Worm (Caenorhabditis elegans): ENCODE data around the gene Y105C5B.17.

Y105C5B.17 gene

DNA sequence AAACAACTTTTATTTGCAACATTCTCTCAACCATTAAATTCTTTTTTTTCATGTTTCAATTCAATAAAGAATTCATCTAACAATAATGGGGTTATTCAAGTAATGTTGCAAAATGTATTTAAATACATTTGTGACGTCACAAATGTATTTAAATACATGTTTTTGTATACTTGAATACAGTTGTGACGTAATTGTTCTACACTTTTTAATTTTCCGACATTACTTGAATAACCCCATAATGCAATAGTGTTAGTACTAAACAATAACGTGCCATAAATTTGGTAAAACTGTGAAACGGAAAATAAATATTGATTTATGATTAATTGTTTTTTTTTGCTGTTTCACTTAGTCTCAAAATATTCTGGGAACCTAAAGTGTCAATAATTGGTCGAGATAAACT, 16.7 kb downstream of the Y105C5B.17 start:
- TF ChIP-seq aha-1 (tag), result peak; percentile 86

DNA sequence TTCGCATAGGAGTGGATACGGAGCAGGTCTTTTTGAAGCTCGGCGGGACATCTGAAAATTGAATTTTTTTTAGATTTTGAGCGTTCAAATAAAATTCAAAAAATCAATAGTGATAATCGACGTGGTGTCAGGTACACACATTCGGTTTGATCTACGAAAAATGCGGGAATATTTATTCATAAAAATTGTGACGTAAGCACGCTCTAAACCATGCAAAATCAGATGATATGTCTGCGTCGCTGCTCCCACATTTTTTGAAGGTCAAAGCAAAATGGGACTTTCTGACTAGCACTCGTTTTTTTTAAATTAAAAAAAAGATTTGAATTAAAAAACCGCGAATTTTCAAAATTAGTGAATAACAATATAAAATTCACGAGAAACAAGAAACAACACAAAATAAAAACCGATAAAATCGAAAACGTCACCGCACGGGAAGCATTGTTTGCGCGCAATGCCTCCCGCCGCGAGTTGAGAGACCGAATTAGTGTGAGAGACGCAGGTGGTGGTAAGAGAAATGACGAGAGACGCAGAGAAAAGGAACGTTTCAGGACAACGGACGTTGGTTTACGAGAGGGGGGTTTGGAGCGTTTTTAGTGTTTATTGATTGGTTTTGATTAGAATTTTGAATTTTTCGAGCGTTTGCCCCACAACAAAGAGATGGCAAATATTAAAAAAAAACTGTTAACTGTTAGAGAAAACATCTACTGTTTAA, 21.2 kb downstream of the Y105C5B.17 start, which contains the start of gene Y105C5B.19:
Y105C5B.19 (minus strand) TSS at position 51 of the 712 bp plus-strand sequence.
- TF ChIP-seq rbr-2 (tag; optimal IDR thresholded peaks at IDR 0.05), result peak; percentile 52
- no peak for TF ChIP-seq saeg-2 (GFP tag; IDR thresholded peaks at IDR 0.05)
- TF ChIP-seq R02D3.7 (tag; optimal IDR thresholded peaks at IDR 0.05), result no peak
- no peak for TF ChIP-seq ceh-28 (tag; optimal IDR thresholded peaks at IDR 0.05)
- no peak for TF ChIP-seq F49E8.2 (tag; optimal IDR thresholded peaks at IDR 0.05; ENCODE audit: borderline replicate concordance)
- TF ChIP-seq daf-16 (GFP tag; optimal IDR thresholded peaks at IDR 0.05), result no peak
- peak; percentile 84 for TF ChIP-seq daf-16 (tag; optimal IDR thresholded peaks at IDR 0.05)
- no peak for TF ChIP-seq daf-12 (tag; optimal IDR thresholded peaks at IDR 0.05)
- no peak for TF ChIP-seq nhr-25 (tag; optimal IDR thresholded peaks at IDR 0.05; ENCODE audit: borderline replicate concordance, insufficient read depth)
- TF ChIP-seq aha-1 (tag), result peak; percentile 62
- no peak for TF ChIP-seq zfp-3 (GFP tag; conservative IDR thresholded peaks at IDR 0.05)
- TF ChIP-seq dmd-8 (GFP tag; IDR thresholded peaks at IDR 0.05), result no peak
- no peak for TF ChIP-seq nhr-41 (GFP tag; IDR thresholded peaks at IDR 0.05)
- no peak for TF ChIP-seq mxl-2 (GFP tag; conservative IDR thresholded peaks at IDR 0.05)
- TF ChIP-seq cey-2 (tag; optimal IDR thresholded peaks at IDR 0.05; ENCODE audit: borderline replicate concordance, insufficient read depth), result no peak
- TF ChIP-seq mes-2 (tag; optimal IDR thresholded peaks at IDR 0.05; ENCODE audit: poor library complexity, severe bottlenecking), result no peak
- TF ChIP-seq nhr-48 (tag; optimal IDR thresholded peaks at IDR 0.05), result no peak
- TF ChIP-seq ztf-7 (tag; optimal IDR thresholded peaks at IDR 0.05), result no peak
- TF ChIP-seq unc-130 (GFP tag; optimal IDR thresholded peaks at IDR 0.05), result no peak
- TF ChIP-seq zip-2 (tag; optimal IDR thresholded peaks at IDR 0.05), result no peak
- TF ChIP-seq hlh-30 (tag; optimal IDR thresholded peaks at IDR 0.05; ENCODE audit: insufficient read depth), result peak; percentile 61
- no peak for TF ChIP-seq mdl-1 (tag; optimal IDR thresholded peaks at IDR 0.05)
- peak; percentile 19 for TF ChIP-seq dpl-1 (GFP tag; optimal IDR thresholded peaks at IDR 0.05)
- no peak for TF ChIP-seq tra-1 (GFP tag; IDR thresholded peaks at IDR 0.05)
- no peak for TF ChIP-seq ctbp-1 (GFP tag; IDR thresholded peaks at IDR 0.05)
- no peak for TF ChIP-seq mxl-3 (GFP tag; optimal IDR thresholded peaks at IDR 0.05)
- TF ChIP-seq snpc-1.2 (GFP tag; IDR thresholded peaks at IDR 0.05), result 0 out of 2 replicates have a peak, but pooled peaks have one; percentile 23
- TF ChIP-seq madf-9 (GFP tag; conservative IDR thresholded peaks at IDR 0.05), result no peak
- no peak for TF ChIP-seq spr-1 (tag; optimal IDR thresholded peaks at IDR 0.05)
- TF ChIP-seq ceh-32 (tag; optimal IDR thresholded peaks at IDR 0.05; ENCODE audit: poor library complexity), result no peak
- TF ChIP-seq hlh-11 (tag; optimal IDR thresholded peaks at IDR 0.05), result no peak
- TF ChIP-seq lin-13 (GFP tag; optimal IDR thresholded peaks at IDR 0.05), result peak; percentile 57
- TF ChIP-seq sdz-12 (GFP tag; optimal IDR thresholded peaks at IDR 0.05), result no peak
- TF ChIP-seq nhr-28 (tag; optimal IDR thresholded peaks at IDR 0.05), result no peak
- TF ChIP-seq ZK337.2 (GFP tag; IDR thresholded peaks at IDR 0.05), result no peak

DNA sequence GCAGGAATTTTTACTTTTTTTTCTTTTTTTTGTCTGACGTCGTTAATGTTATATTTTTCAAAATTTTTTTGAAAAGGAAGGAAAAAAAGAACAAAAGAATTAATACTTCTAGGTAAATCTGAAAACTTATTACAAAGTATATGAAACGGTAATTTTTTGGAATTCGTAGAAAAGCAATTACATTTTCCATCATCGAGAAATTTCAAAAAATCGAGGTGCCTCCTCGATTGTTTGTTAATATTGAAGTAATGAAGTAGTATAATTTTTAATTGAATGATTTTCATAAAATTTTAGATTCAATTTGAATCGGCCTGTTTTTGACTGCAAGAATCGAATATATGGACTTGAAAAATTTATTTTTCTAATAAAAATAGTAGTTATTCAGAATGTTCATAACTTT, 28.5 kb downstream of the Y105C5B.17 start:
- TF ChIP-seq snpc-1.2 (GFP tag; IDR thresholded peaks at IDR 0.05), result peak; percentile 75
- no peak for TF ChIP-seq dmd-6 (GFP tag; IDR thresholded peaks at IDR 0.05)
- TF ChIP-seq tag-97 (GFP tag; IDR thresholded peaks at IDR 0.05), result no peak
- no peak for TF ChIP-seq mes-2 (tag; optimal IDR thresholded peaks at IDR 0.05; ENCODE audit: poor library complexity, severe bottlenecking)
- TF ChIP-seq nhr-48 (tag; optimal IDR thresholded peaks at IDR 0.05), result no peak
- no peak for TF ChIP-seq F26F4.8 (GFP tag; conservative IDR thresholded peaks at IDR 0.05)
- no peak for TF ChIP-seq aha-1 (tag)

All from whole organism, L4 larva.